Worm (Caenorhabditis elegans) whole organism, L4 larva: ENCODE results near the gene unc-23.

Experiments used
- ceh-62 ChIP-seq: sonication (generic microtip); optimal IDR thresholded peaks from 2 replicates; lab custom pipeline; 2017; ENCODE audit warnings: missing biosample characterization, missing genetic modification characterization
- lin-13 ChIP-seq: fragments of 150-350 bp; optimal IDR thresholded peaks from 2 replicates; lab custom pipeline; 2014; ENCODE audit warnings: missing biosample characterization, missing genetic modification reagents, missing genetic modification characterization

DNA sequence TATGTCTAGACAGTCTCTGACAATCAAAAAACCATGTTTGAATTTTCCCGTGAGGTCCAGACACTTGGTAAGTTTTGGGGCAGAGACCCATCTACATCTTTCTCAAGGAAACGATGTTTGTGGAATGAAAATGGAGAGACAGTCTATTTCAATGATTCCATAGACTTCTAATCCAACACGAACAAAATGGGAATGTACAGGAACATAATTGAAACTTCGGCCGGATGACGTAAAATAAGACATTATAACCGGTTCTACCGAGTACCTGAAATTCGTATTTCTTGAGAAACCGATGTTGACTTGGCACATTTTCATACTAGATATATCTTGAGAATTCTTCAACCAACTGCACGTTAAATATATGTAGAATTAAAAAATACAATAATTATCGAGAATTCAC lies 51.9 kb downstream of the unc-23 start, which contains the start of gene str-87:
- TF ChIP-seq ceh-62 (tag; lab: Kevin White, UChicago) (no peak), lin-13 (no peak)
